Fruit fly (Drosophila melanogaster): ENCODE results near the gene CG16790.

Gene CG16790

dm6 chr3R:9548769-9549168 is 21.2 kb downstream of the CG16790 start:
- TF ChIP-seq CG11762 (GFP tag; optimal IDR thresholded peaks at IDR 0.05; ENCODE audit: insufficient read depth), result no peak
- no peak for TF ChIP-seq CG6792 (GFP tag; optimal IDR thresholded peaks at IDR 0.05)
- TF ChIP-seq fkh (GFP tag; optimal IDR thresholded peaks at IDR 0.05), result peak; percentile 22

- TF ChIP-seq Smox (GFP tag; optimal IDR thresholded peaks at IDR 0.05), result no peak
- TF ChIP-seq CG8319 (GFP tag; optimal IDR thresholded peaks at IDR 0.05), result no peak
- no peak for TF ChIP-seq OdsH (GFP tag; optimal IDR thresholded peaks at IDR 0.05)
Measured at dm6 chr3R:9546808-9547381, 23.1 kb downstream of the CG16790 start.

DNA sequence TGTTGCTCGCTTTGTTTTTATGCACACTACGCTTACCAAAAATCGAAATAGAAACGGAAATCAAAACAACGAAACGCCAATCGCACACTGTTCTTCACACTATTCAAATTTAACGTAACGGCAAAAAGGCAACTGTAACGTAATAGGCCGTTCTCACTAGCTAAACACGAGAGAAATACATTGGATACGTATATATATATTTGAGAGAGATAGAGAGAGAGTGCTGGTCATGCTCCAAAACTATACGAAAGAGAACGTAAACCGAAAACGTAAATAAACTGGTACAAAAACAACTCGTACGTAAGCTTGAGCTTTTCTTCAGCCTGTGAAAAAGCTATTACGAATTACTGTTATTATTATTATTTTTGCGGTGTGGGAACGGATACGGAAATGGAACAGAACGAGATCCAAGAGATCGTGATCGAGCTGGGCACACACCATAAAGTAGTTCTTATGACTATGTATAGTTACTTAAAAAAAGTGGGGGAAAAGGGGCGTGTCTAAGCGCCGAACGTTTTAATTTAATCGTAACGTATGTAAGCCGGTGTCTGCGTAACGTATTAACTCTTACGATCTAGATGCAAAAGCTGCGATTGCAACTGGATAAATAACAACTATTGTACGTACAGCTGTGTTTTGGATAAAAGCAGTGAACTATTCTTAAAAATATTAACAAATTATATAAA is 26.4 kb downstream of the CG16790 start:
- TF ChIP-seq Gug (GFP tag; IDR thresholded peaks at IDR 0.05), result no peak
- TF ChIP-seq fd85E (GFP tag; optimal IDR thresholded peaks at IDR 0.05), result no peak
- no peak for TF ChIP-seq salr (GFP tag; optimal IDR thresholded peaks at IDR 0.05)
- TF ChIP-seq CG8319 (GFP tag; optimal IDR thresholded peaks at IDR 0.05), result no peak
- TF ChIP-seq Met (GFP tag; optimal IDR thresholded peaks at IDR 0.05), result no peak
- no peak for TF ChIP-seq CG6808 (GFP tag; optimal IDR thresholded peaks at IDR 0.05)
- TF ChIP-seq ss (GFP tag; optimal IDR thresholded peaks at IDR 0.05), result no peak
- TF ChIP-seq dac (GFP tag; optimal IDR thresholded peaks at IDR 0.05), result no peak
- no peak for TF ChIP-seq acj6 (GFP tag; optimal IDR thresholded peaks at IDR 0.05)
- no peak for TF ChIP-seq cyc (GFP tag; optimal IDR thresholded peaks at IDR 0.05)
- TF ChIP-seq CG6163 (GFP tag; IDR thresholded peaks at IDR 0.05), result no peak
- TF ChIP-seq CG3032 (tag; optimal IDR thresholded peaks at IDR 0.05), result no peak
- TF ChIP-seq Hr38 (GFP tag; optimal IDR thresholded peaks at IDR 0.05), result no peak
- no peak for TF ChIP-seq CG7368 (GFP tag; optimal IDR thresholded peaks at IDR 0.05)
- no peak for TF ChIP-seq lz (GFP tag; optimal IDR thresholded peaks at IDR 0.05)
- TF ChIP-seq CG11294 (GFP tag; IDR thresholded peaks at IDR 0.05), result no peak

DNA sequence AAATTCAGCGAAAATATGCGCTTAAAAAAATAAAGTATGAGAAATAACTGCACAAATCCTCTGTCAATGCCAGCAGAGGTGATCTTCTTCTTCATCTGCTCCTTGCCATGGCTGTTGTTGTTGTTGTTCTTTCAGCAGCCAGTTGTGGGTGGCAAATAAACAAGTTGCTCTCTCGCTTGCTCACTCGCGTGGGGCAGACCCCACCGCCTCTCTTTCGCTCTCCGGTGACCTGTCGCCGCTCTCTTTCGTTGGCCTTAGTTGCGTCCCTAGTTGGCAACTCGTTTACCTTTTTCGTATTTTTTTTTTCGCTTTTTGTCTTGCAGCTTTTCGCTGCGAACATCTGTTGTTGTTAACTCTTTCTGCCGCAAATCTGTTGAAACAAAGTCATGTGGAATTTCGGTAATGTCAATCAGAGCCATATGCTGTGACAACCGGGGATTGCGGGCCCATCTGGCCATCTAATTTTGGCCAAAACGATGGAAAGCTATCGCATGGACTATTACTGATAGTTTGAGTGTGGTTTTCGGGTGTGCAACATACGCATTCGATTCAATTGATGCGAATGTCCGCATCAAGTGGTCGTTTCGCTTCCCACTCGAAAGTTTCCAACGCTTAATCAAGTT is 35.3 kb downstream of the CG16790 start:
- TF ChIP-seq dsx (GFP tag; optimal IDR thresholded peaks at IDR 0.05; ENCODE audit: poor library complexity, severe bottlenecking) (peak; percentile 63), Hr38 (GFP tag; optimal IDR thresholded peaks at IDR 0.05) (no peak)

dm6 chr3R:9534125-9534496 is 35.9 kb downstream of the CG16790 start:
- peak; percentile 83 for TF ChIP-seq CG8319 (GFP tag; optimal IDR thresholded peaks at IDR 0.05)
- peak; percentile 92 for TF ChIP-seq achi (GFP tag; optimal IDR thresholded peaks at IDR 0.05)
- peak; percentile 83 for TF ChIP-seq CG11902 (GFP tag; optimal IDR thresholded peaks at IDR 0.05)
- TF ChIP-seq CG6163 (GFP tag; IDR thresholded peaks at IDR 0.05), result no peak; the same call in none of the 3 replicates
- TF ChIP-seq Hr4 (GFP tag; optimal IDR thresholded peaks at IDR 0.05), result peak; percentile 95
- peak; percentile 85 for TF ChIP-seq CG4318 (GFP tag; optimal IDR thresholded peaks at IDR 0.05)
- no peak for TF ChIP-seq CG6808 (GFP tag; optimal IDR thresholded peaks at IDR 0.05)
- TF ChIP-seq CG7368 (GFP tag; optimal IDR thresholded peaks at IDR 0.05), result peak; percentile 82
- TF ChIP-seq eg (GFP tag; IDR thresholded peaks at IDR 0.05), result peak; percentile 94
- peak; percentile 91 for TF ChIP-seq CG10631 (GFP tag; optimal IDR thresholded peaks at IDR 0.05)
- peak; percentile 90 for TF ChIP-seq svp (GFP tag)
- TF ChIP-seq CG8632 (GFP tag; optimal IDR thresholded peaks at IDR 0.05), result peak; percentile 91
- TF ChIP-seq Eip75B (GFP tag; optimal IDR thresholded peaks at IDR 0.05), result peak; percentile 87
- no peak for TF ChIP-seq CG9139 (GFP tag; optimal IDR thresholded peaks at IDR 0.05)
- TF ChIP-seq CG3032 (tag; optimal IDR thresholded peaks at IDR 0.05), result peak; percentile 87
- TF ChIP-seq Eip93F (GFP tag; optimal IDR thresholded peaks at IDR 0.05), result no peak
- peak; percentile 84 for TF ChIP-seq CG10669 (GFP tag; optimal IDR thresholded peaks at IDR 0.05)
- peak; percentile 86 for TF ChIP-seq CG6792 (GFP tag; optimal IDR thresholded peaks at IDR 0.05)
- peak; percentile 87 for TF ChIP-seq cyc (GFP tag; optimal IDR thresholded peaks at IDR 0.05)
- peak; percentile 93 for TF ChIP-seq Sox14 (GFP tag; optimal IDR thresholded peaks at IDR 0.05)
- TF ChIP-seq net (GFP tag; optimal IDR thresholded peaks at IDR 0.05), result peak; percentile 91
- TF ChIP-seq Gug (GFP tag; IDR thresholded peaks at IDR 0.05), result peak; percentile 89
- TF ChIP-seq Eip78C (GFP tag), result peak; percentile 97
- TF ChIP-seq vri (GFP tag; optimal IDR thresholded peaks at IDR 0.05), result no peak
- peak; percentile 79 for TF ChIP-seq CG1621 (tag; optimal IDR thresholded peaks at IDR 0.05)
- peak; percentile 78; the same call in 1 of the 2 replicates for TF ChIP-seq CG11294 (GFP tag; IDR thresholded peaks at IDR 0.05)
- TF ChIP-seq ss (GFP tag; optimal IDR thresholded peaks at IDR 0.05), result peak in 1 of 2 experiments; percentile 57
- peak; percentile 61 for TF ChIP-seq Blimp-1 (GFP tag; optimal IDR thresholded peaks at IDR 0.05)
- peak; percentile 88 for TF ChIP-seq CG34406 (GFP tag; optimal IDR thresholded peaks at IDR 0.05)

All from whole organism, prepupa.